Fruit fly (Drosophila melanogaster): ENCODE data around the gene CG14926.

Gene CG14926

dm6 chr2L:11306091-11306490, 37.0 kb downstream of the CG14926 start (continued):
- TF ChIP-seq CG8119 (GFP tag; IDR thresholded peaks at IDR 0.05) = no peak
- no peak for TF ChIP-seq CG16779 (tag; optimal IDR thresholded peaks at IDR 0.05)
- peak in 1 of 2 experiments; percentile 10 for TF ChIP-seq salr (GFP tag; optimal IDR thresholded peaks at IDR 0.05)
- TF ChIP-seq ss (GFP tag; optimal IDR thresholded peaks at IDR 0.05) = peak in 1 of 2 experiments; percentile 6
- no peak for TF ChIP-seq eg (GFP tag; IDR thresholded peaks at IDR 0.05)
- TF ChIP-seq CG6276 (GFP tag; optimal IDR thresholded peaks at IDR 0.05) = no peak
- no peak for TF ChIP-seq CG32006 (GFP tag; optimal IDR thresholded peaks at IDR 0.05)
- TF ChIP-seq CG8632 (GFP tag; optimal IDR thresholded peaks at IDR 0.05) = peak; percentile 51
- peak; percentile 71 for TF ChIP-seq topi (GFP tag; optimal IDR thresholded peaks at IDR 0.05)
- no peak for TF ChIP-seq Ets96B (tag; optimal IDR thresholded peaks at IDR 0.05)
- TF ChIP-seq vri (GFP tag; optimal IDR thresholded peaks at IDR 0.05) = peak; percentile 73
- peak; percentile 43 for TF ChIP-seq Eip93F (GFP tag; optimal IDR thresholded peaks at IDR 0.05)

dm6 chr2L:11302507-11302906, 40.6 kb downstream of the CG14926 start:
- no peak for TF ChIP-seq CG6792 (GFP tag; optimal IDR thresholded peaks at IDR 0.05)
- TF ChIP-seq ss (GFP tag; optimal IDR thresholded peaks at IDR 0.05) = peak in 1 of 2 experiments; percentile 18
- peak; percentile 11 for TF ChIP-seq svp (GFP tag)
- no peak for TF ChIP-seq topi (GFP tag; optimal IDR thresholded peaks at IDR 0.05)

dm6 chr2L:11296483-11296882, 46.6 kb downstream of the CG14926 start:
- no peak for TF ChIP-seq CG7368 (GFP tag; optimal IDR thresholded peaks at IDR 0.05)

- no peak for TF ChIP-seq Lpt (GFP tag; optimal IDR thresholded peaks at IDR 0.05)
- no peak for TF ChIP-seq CG31627 (GFP tag; optimal IDR thresholded peaks at IDR 0.05)
- TF ChIP-seq topi (GFP tag; optimal IDR thresholded peaks at IDR 0.05) = no peak
- TF ChIP-seq esn (GFP tag; optimal IDR thresholded peaks at IDR 0.05) = no peak
- TF ChIP-seq spab (GFP tag; optimal IDR thresholded peaks at IDR 0.05) = no peak
- no peak for TF ChIP-seq vri (GFP tag; optimal IDR thresholded peaks at IDR 0.05)
- no peak for TF ChIP-seq fd85E (GFP tag; optimal IDR thresholded peaks at IDR 0.05)
- no peak for TF ChIP-seq CG8119 (GFP tag; IDR thresholded peaks at IDR 0.05)
- TF ChIP-seq Smox (GFP tag; optimal IDR thresholded peaks at IDR 0.05) = no peak
- TF ChIP-seq eg (GFP tag; IDR thresholded peaks at IDR 0.05) = no peak
- TF ChIP-seq salr (GFP tag; optimal IDR thresholded peaks at IDR 0.05) = no peak
Observed at dm6 chr2L:11295762-11296161, 47.4 kb downstream of the CG14926 start.

Data from whole organism, prepupa.